Worm (Caenorhabditis elegans) whole organism, L4/young adult: ENCODE measurements around the gene arle-14.

ENCODE experiments used
- W03F9.2 ChIP-seq: fragments of 150-350 bp; optimal IDR thresholded peaks from 2 replicates; lab custom pipeline; 2014; ENCODE audit warnings: missing biosample characterization, missing genetic modification characterization
- dao-5 ChIP-seq: sonication (generic microtip); optimal IDR thresholded peaks from 2 replicates; lab custom pipeline; 2016; ENCODE audit warnings: missing genotype, missing genetic modification characterization, moderate library complexity, missing compliant biosample characterization
- him-1 ChIP-seq: sonication (generic microtip); optimal IDR thresholded peaks from 2 replicates; lab custom pipeline; 2016; ENCODE audit warnings: missing genotype, missing genetic modification reagents, missing genetic modification characterization, missing compliant biosample characterization

ce11 chrIII:5680141-5680540 is 12.6 kb upstream of the arle-14 start, which contains the start of gene pst-2:
- TF ChIP-seq W03F9.2 (no peak), him-1 (no peak), dao-5 (tag; lab: Kevin White, UChicago) (no peak)
